Worm (Caenorhabditis elegans): ENCODE data around the gene ccch-5.

ccch-5 gene

ce11 chrIV:14919310-14919709, at the start of gene ccch-5:
Gene ccch-5, plus strand, starts transcription at chrIV:14919610.
- TF ChIP-seq cnd-1 (tag; optimal IDR thresholded peaks at IDR 0.05): no peak

- TF ChIP-seq unc-62 (GFP tag; optimal IDR thresholded peaks at IDR 0.05): peak; percentile 15
- TF ChIP-seq flh-1 (GFP tag; optimal IDR thresholded peaks at IDR 0.05): no peak
- no peak for TF ChIP-seq ces-1 (GFP tag; optimal IDR thresholded peaks at IDR 0.05)
- no peak for TF ChIP-seq sptf-1 (tag; optimal IDR thresholded peaks at IDR 0.05)
- TF ChIP-seq zip-8 (tag; optimal IDR thresholded peaks at IDR 0.05): no peak
- TF ChIP-seq elt-3 (tag; optimal IDR thresholded peaks at IDR 0.05): peak; percentile 35
- TF ChIP-seq ham-2 (GFP tag; optimal IDR thresholded peaks at IDR 0.05): no peak
- no peak for TF ChIP-seq bed-3 (GFP tag; optimal IDR thresholded peaks at IDR 0.05)
- TF ChIP-seq ztf-11 (tag; optimal IDR thresholded peaks at IDR 0.05): no peak
- TF ChIP-seq tbx-8 (GFP tag; optimal IDR thresholded peaks at IDR 0.05): no peak
- TF ChIP-seq mls-2 (tag; optimal IDR thresholded peaks at IDR 0.05): no peak
- TF ChIP-seq drap-1 (GFP tag; optimal IDR thresholded peaks at IDR 0.05): no peak
Measured at ce11 chrIV:14869844-14870433, 49.5 kb upstream of the ccch-5 start.

DNA sequence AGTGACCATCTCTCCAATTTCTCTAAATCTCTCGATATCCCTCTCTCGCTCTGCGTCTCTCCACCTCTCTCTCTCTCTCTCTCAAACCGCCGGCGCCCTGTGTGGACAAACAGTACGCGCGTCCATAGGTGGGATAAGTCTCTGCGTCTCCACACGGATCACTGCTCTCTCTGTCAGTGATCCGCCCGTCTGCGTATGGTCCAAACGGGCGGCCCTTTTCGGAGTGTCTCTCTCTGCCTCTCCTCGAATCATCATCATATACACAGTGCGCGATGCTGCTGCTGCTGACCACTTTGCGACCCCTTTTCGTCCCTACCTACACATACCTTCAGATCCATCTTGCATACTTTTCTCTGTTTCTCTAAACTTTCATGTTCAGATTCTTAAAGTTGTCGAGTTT, 47.1 kb upstream of the ccch-5 start:
- no peak for TF ChIP-seq snpc-4 (tag; optimal IDR thresholded peaks at IDR 0.05)
- peak; percentile 76 for TF ChIP-seq unc-120 (tag; optimal IDR thresholded peaks at IDR 0.05; ENCODE audit: poor library complexity, severe bottlenecking)
- no peak for TF ChIP-seq hlh-1 (tag; optimal IDR thresholded peaks at IDR 0.05)
- TF ChIP-seq elt-3 (tag; optimal IDR thresholded peaks at IDR 0.05): no peak
- no peak for TF ChIP-seq tbx-8 (GFP tag; optimal IDR thresholded peaks at IDR 0.05)
- no peak for TF ChIP-seq lin-13 (tag; optimal IDR thresholded peaks at IDR 0.05)
- TF ChIP-seq lsy-2 (tag; optimal IDR thresholded peaks at IDR 0.05): no peak
- no peak for TF ChIP-seq unc-62 (GFP tag; optimal IDR thresholded peaks at IDR 0.05)
- TF ChIP-seq ceh-83 (GFP tag; optimal IDR thresholded peaks at IDR 0.05): no peak
- peak; percentile 17 for TF ChIP-seq mls-2 (tag; optimal IDR thresholded peaks at IDR 0.05)
- peak; percentile 24 for TF ChIP-seq drap-1 (GFP tag; optimal IDR thresholded peaks at IDR 0.05)
- TF ChIP-seq blmp-1 (tag; optimal IDR thresholded peaks at IDR 0.05): no peak
- TF ChIP-seq sptf-1 (tag; optimal IDR thresholded peaks at IDR 0.05): peak; percentile 52
- no peak for TF ChIP-seq bed-3 (GFP tag; optimal IDR thresholded peaks at IDR 0.05)
- peak; percentile 23 for TF ChIP-seq ham-2 (GFP tag; optimal IDR thresholded peaks at IDR 0.05)
- TF ChIP-seq M03D4.4 (tag; optimal IDR thresholded peaks at IDR 0.05): peak; percentile 13
- TF ChIP-seq pha-4 (tag; optimal IDR thresholded peaks at IDR 0.05): peak; percentile 87

DNA sequence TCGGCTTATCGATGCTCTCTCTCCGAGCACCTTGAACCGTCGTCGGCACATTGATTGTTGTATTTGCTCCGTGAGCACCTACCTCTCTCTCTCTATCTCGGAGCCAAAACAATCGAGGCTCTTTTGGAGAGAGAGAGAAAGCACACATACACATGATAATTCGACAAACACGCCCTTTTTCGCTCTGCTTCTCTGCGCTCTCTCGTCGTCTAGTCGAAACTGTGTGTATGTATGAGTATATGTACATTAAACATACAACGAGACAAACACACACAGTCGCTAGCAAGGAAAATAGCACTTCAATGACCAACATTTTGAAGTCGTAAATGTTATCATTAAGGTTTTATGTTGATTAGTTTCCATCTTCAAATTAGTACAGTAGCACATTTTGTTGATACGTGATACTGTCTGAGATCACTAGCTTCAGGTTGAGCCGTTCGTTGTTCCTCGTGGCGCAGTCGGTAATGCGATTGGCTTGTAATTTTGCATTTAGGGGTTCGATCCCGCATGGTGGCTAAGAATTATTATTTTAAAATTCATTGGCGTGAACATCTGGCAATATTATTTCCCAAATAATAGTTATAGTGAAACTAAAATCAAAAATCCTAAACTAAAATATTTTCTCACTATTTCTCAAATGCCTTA, 44.4 kb upstream of the ccch-5 start:
- TF ChIP-seq ceh-83 (GFP tag; optimal IDR thresholded peaks at IDR 0.05): no peak
- peak; percentile 6 for TF ChIP-seq M03D4.4 (tag; optimal IDR thresholded peaks at IDR 0.05)
- peak; percentile 95 for TF ChIP-seq pha-4 (tag; optimal IDR thresholded peaks at IDR 0.05)
- TF ChIP-seq unc-39 (tag; optimal IDR thresholded peaks at IDR 0.05): no peak
- peak; percentile 37 for TF ChIP-seq drap-1 (GFP tag; optimal IDR thresholded peaks at IDR 0.05)
- no peak for TF ChIP-seq elt-3 (tag; optimal IDR thresholded peaks at IDR 0.05)
- TF ChIP-seq ham-2 (GFP tag; optimal IDR thresholded peaks at IDR 0.05): peak; percentile 13
- TF ChIP-seq mep-1 (tag; optimal IDR thresholded peaks at IDR 0.05): no peak
- no peak for TF ChIP-seq unc-62 (GFP tag; optimal IDR thresholded peaks at IDR 0.05)
- peak; percentile 30 for TF ChIP-seq ces-1 (GFP tag; optimal IDR thresholded peaks at IDR 0.05)
- no peak for TF ChIP-seq bed-3 (GFP tag; optimal IDR thresholded peaks at IDR 0.05)
- no peak for TF ChIP-seq nhr-12 (tag; optimal IDR thresholded peaks at IDR 0.05)
- peak; percentile 72 for TF ChIP-seq nhr-237 (tag; optimal IDR thresholded peaks at IDR 0.05)
- peak; percentile 11 for TF ChIP-seq unc-120 (tag; optimal IDR thresholded peaks at IDR 0.05; ENCODE audit: poor library complexity, severe bottlenecking)

ce11 chrIV:14876632-14877031, 42.8 kb upstream of the ccch-5 start:
- TF ChIP-seq ham-2 (GFP tag; optimal IDR thresholded peaks at IDR 0.05) (peak; percentile 45), sptf-1 (tag; optimal IDR thresholded peaks at IDR 0.05) (peak; percentile 30), hlh-1 (tag; optimal IDR thresholded peaks at IDR 0.05) (no peak), mls-2 (tag; optimal IDR thresholded peaks at IDR 0.05) (peak; percentile 17), ces-1 (GFP tag; optimal IDR thresholded peaks at IDR 0.05) (peak; percentile 66), tbx-8 (GFP tag; optimal IDR thresholded peaks at IDR 0.05) (no peak), cnd-1 (tag; optimal IDR thresholded peaks at IDR 0.05) (peak; percentile 4)

- no peak for TF ChIP-seq unc-39 (tag; optimal IDR thresholded peaks at IDR 0.05)
- TF ChIP-seq pha-4 (tag; optimal IDR thresholded peaks at IDR 0.05): no peak
- no peak for TF ChIP-seq tbx-8 (GFP tag; optimal IDR thresholded peaks at IDR 0.05)
- no peak for TF ChIP-seq nhr-2 (tag; optimal IDR thresholded peaks at IDR 0.05)
- no peak for TF ChIP-seq blmp-1 (tag; optimal IDR thresholded peaks at IDR 0.05)
- TF ChIP-seq drap-1 (GFP tag; optimal IDR thresholded peaks at IDR 0.05): no peak
- TF ChIP-seq flh-1 (GFP tag; optimal IDR thresholded peaks at IDR 0.05): no peak
- no peak for TF ChIP-seq elt-3 (tag; optimal IDR thresholded peaks at IDR 0.05)
- no peak for TF ChIP-seq hlh-1 (tag; optimal IDR thresholded peaks at IDR 0.05)
- TF ChIP-seq nhr-237 (tag; optimal IDR thresholded peaks at IDR 0.05): no peak
- no peak for TF ChIP-seq nhr-76 (tag; optimal IDR thresholded peaks at IDR 0.05)
- no peak for TF ChIP-seq ces-1 (GFP tag; optimal IDR thresholded peaks at IDR 0.05)
Measured at ce11 chrIV:14877657-14878056, 41.8 kb upstream of the ccch-5 start.

All from whole organism, mixed stage, embryonic.